Fruit fly (Drosophila melanogaster) whole organism, embryonic: ENCODE measurements around the gene CG33111.
A peak's percentile ranks its signal among the peaks of the same experiment; 100 is the strongest.

Experiments
- Atf6 ChIP-seq: fragments of 200-800 bp; sonication (Bioruptor generic); IDR thresholded peaks from 2 replicates; pipeline ENCODE4 v1.3.6; 2022; ENCODE audit warnings: missing biosample characterization, missing genetic modification characterization
- CG10959 ChIP-seq: fragments of 200-800 bp; sonication (Bioruptor generic); IDR thresholded peaks from 2 replicates; pipeline ENCODE4 v1.3.6; 2022; ENCODE audit warnings: missing biosample characterization, missing genetic modification characterization
- CG11695 ChIP-seq: fragments of 200-800 bp; sonication (Bioruptor generic); IDR thresholded peaks from 3 replicates; pipeline ENCODE4 v1.3.6; 2022; ENCODE audit warnings: missing biosample characterization, missing genetic modification characterization
- CG13287 ChIP-seq: fragments of 200-800 bp; sonication (Bioruptor generic); IDR thresholded peaks from 2 replicates; pipeline ENCODE4 v1.3.6; 2022; ENCODE audit warnings: missing biosample characterization, missing genetic modification characterization; ENCODE audit not compliant: partially characterized antibody
- CG14014 ChIP-seq: fragments of 200-800 bp; sonication (Bioruptor generic); IDR thresholded peaks from 2 replicates; pipeline ENCODE4 v1.3.6; 2022; ENCODE audit warnings: missing biosample characterization, missing genetic modification characterization
- CG14667 ChIP-seq: fragments of 200-800 bp; sonication (Bioruptor generic); IDR thresholded peaks from 2 replicates; pipeline ENCODE4 v1.3.6; 2022; ENCODE audit warnings: missing biosample characterization, missing genetic modification characterization
- CG17359 ChIP-seq: fragments of 200-800 bp; sonication (Bioruptor generic); optimal IDR thresholded peaks from 3 replicates; lab custom pipeline; 2018; ENCODE audit warnings: missing biosample characterization, mild to moderate bottlenecking, missing genetic modification characterization, moderate library complexity
- CG17361 ChIP-seq: fragments of 200-800 bp; sonication (Bioruptor generic); IDR thresholded peaks from 3 replicates; pipeline ENCODE4 v1.3.6; 2022; ENCODE audit warnings: missing biosample characterization, missing genetic modification characterization
- CG17912 ChIP-seq: fragments of 200-800 bp; sonication (Bioruptor generic); optimal IDR thresholded peaks from 2 replicates; lab custom pipeline; 2018; ENCODE audit warnings: missing biosample characterization, mild to moderate bottlenecking, missing genetic modification characterization
- CG18262 ChIP-seq: fragments of 200-800 bp; optimal IDR thresholded peaks from 3 replicates; lab custom pipeline; 2019; ENCODE audit warnings: missing biosample characterization, mild to moderate bottlenecking, missing genetic modification characterization, moderate library complexity
- CG18599 ChIP-seq: fragments of 200-800 bp; sonication (Bioruptor generic); optimal IDR thresholded peaks from 3 replicates; lab custom pipeline; 2017; ENCODE audit warnings: missing biosample characterization, missing genetic modification characterization, mild to moderate bottlenecking, moderate library complexity, missing genetic modification reagents
- CG18764 ChIP-seq: fragments of 200-800 bp; sonication (Bioruptor generic); optimal IDR thresholded peaks from 3 replicates; lab custom pipeline; 2016; ENCODE audit warnings: missing biosample characterization, missing genetic modification characterization
- CG2202 ChIP-seq: fragments of 200-800 bp; sonication (Bioruptor generic); optimal IDR thresholded peaks from 2 replicates; lab custom pipeline; 2018; ENCODE audit warnings: missing biosample characterization, mild to moderate bottlenecking, missing genetic modification characterization
- CG3065 ChIP-seq: fragments of 200-800 bp; sonication (Bioruptor generic); optimal IDR thresholded peaks from 2 replicates; lab custom pipeline; 2016; ENCODE audit warnings: missing biosample characterization, missing genetic modification characterization
- CG31365 ChIP-seq: fragments of 200-800 bp; sonication (Bioruptor generic); optimal IDR thresholded peaks from 2 replicates; lab custom pipeline; 2018; ENCODE audit warnings: missing biosample characterization, mild to moderate bottlenecking, missing genetic modification characterization
- CG33213 ChIP-seq: fragments of 200-800 bp; sonication (Bioruptor generic); optimal IDR thresholded peaks from 3 replicates; lab custom pipeline; 2016; ENCODE audit warnings: missing biosample characterization, missing genetic modification characterization
- CG34224 ChIP-seq: fragments of 200-800 bp; sonication (Bioruptor generic); IDR thresholded peaks from 3 replicates; pipeline ENCODE4 v1.3.6; 2022; ENCODE audit warnings: missing biosample characterization, missing genetic modification characterization; ENCODE audit not compliant: partially characterized antibody
- CG4617 ChIP-seq: fragments of 200-800 bp; sonication (Bioruptor generic); optimal IDR thresholded peaks from 3 replicates; lab custom pipeline; 2016; ENCODE audit warnings: missing biosample characterization, missing genetic modification characterization, borderline replicate concordance
- CG4854 ChIP-seq: fragments of 200-800 bp; sonication (Bioruptor generic); optimal IDR thresholded peaks from 2 replicates; lab custom pipeline; 2016; ENCODE audit warnings: missing biosample characterization, missing genetic modification characterization, inconsistent platforms
- CG7271 ChIP-seq: fragments of 200-800 bp; sonication (Bioruptor generic); optimal IDR thresholded peaks from 2 replicates; lab custom pipeline; 2018; ENCODE audit warnings: missing biosample characterization, mild to moderate bottlenecking, missing genetic modification characterization, moderate library complexity
- CG8478 ChIP-seq: fragments of >200 bp; optimal IDR thresholded peaks from 2 replicates; lab custom pipeline; 2018
- CG9437 ChIP-seq: fragments of 200-800 bp; sonication (Bioruptor generic); optimal IDR thresholded peaks from 2 replicates; lab custom pipeline; 2018; ENCODE audit warnings: missing biosample characterization, mild to moderate bottlenecking, missing genetic modification characterization
- CG9876 ChIP-seq: fragments of 200-800 bp; sonication (Bioruptor generic); optimal IDR thresholded peaks from 2 replicates; lab custom pipeline; 2016; ENCODE audit warnings: missing biosample characterization, missing genetic modification characterization
- Dip2 ChIP-seq: fragments of 200-800 bp; sonication (Bioruptor generic); IDR thresholded peaks from 2 replicates; pipeline ENCODE4 v1.3.6; 2022; ENCODE audit warnings: missing biosample characterization, missing genetic modification characterization
- Fer2 ChIP-seq: fragments of 200-800 bp; sonication (Bioruptor generic); optimal IDR thresholded peaks from 2 replicates; lab custom pipeline; 2018; ENCODE audit warnings: missing biosample characterization, mild to moderate bottlenecking, missing genetic modification characterization, moderate library complexity
- GATAe ChIP-seq: fragments of 200-800 bp; sonication (Bioruptor generic); conservative IDR thresholded peaks from 2 replicates; pipeline ENCODE4 v1.3.6; 2022; ENCODE audit warnings: missing biosample characterization, missing genetic modification characterization
- Gsc ChIP-seq: fragments of 200-800 bp; sonication (Bioruptor generic); IDR thresholded peaks from 2 replicates; pipeline ENCODE4 v1.3.6; 2022; ENCODE audit warnings: missing biosample characterization, missing genetic modification characterization
- HLH3B ChIP-seq: fragments of 200-800 bp; sonication (Bioruptor generic); IDR thresholded peaks from 2 replicates; pipeline ENCODE4 v1.3.6; 2022; ENCODE audit warnings: missing biosample characterization, missing genetic modification characterization
- Hey ChIP-seq: fragments of 200-800 bp; sonication (Bioruptor generic); optimal IDR thresholded peaks from 3 replicates; lab custom pipeline; 2018; ENCODE audit warnings: missing biosample characterization, mild to moderate bottlenecking, missing genetic modification characterization
- Hr39 ChIP-seq: fragments of >200 bp; optimal IDR thresholded peaks from 2 replicates; lab custom pipeline; 2017
- Hr51 ChIP-seq, 2 experiments: fragments of 200-800 bp; sonication (Bioruptor generic); optimal IDR thresholded peaks; 2 replicates in 1 of 2; 3 replicates in 1 of 2; lab custom pipeline; 2016 to 2018; ENCODE audit warnings: missing biosample characterization in 2 of 2, missing genetic modification characterization in 2 of 2, mild to moderate bottlenecking in 1 of 2, moderate library complexity in 1 of 2
- Kr ChIP-seq: fragments of 200-800 bp; sonication (Bioruptor generic); optimal IDR thresholded peaks from 2 replicates; lab custom pipeline; 2017; ENCODE audit warnings: missing biosample characterization, mild to moderate bottlenecking, missing genetic modification characterization
- Lim3 ChIP-seq: fragments of 200-800 bp; sonication (Bioruptor generic); IDR thresholded peaks from 2 replicates; pipeline ENCODE4 v1.3.6; 2022; ENCODE audit warnings: missing biosample characterization, missing genetic modification characterization
- Lpt ChIP-seq: fragments of >200 bp; optimal IDR thresholded peaks from 2 replicates; lab custom pipeline; 2018; ENCODE audit warnings: missing biosample characterization, missing genetic modification characterization
- Optix ChIP-seq: fragments of 200-800 bp; sonication (Bioruptor generic); IDR thresholded peaks from 3 replicates; pipeline ENCODE4 v1.3.6; 2022; ENCODE audit warnings: missing biosample characterization, missing genetic modification characterization
- Poxn ChIP-seq: fragments of 200-800 bp; sonication (Bioruptor generic); IDR thresholded peaks from 2 replicates; pipeline ENCODE4 v1.3.6; 2022; ENCODE audit warnings: missing biosample characterization, missing genetic modification characterization
- Ravus ChIP-seq: fragments of 200-800 bp; sonication (Bioruptor generic); IDR thresholded peaks from 2 replicates; pipeline ENCODE4 v1.3.6; 2022; ENCODE audit warnings: missing biosample characterization, missing genetic modification characterization
- Taf1 ChIP-seq: fragments of 200-800 bp; sonication (Bioruptor generic); IDR thresholded peaks from 2 replicates; pipeline ENCODE4 v1.3.6; 2022; ENCODE audit warnings: missing biosample characterization, missing genetic modification characterization
- abd-A ChIP-seq: fragments of 200-800 bp; sonication (Bioruptor generic); optimal IDR thresholded peaks from 3 replicates; lab custom pipeline; 2019; ENCODE audit warnings: missing biosample characterization, mild to moderate bottlenecking, missing genetic modification characterization, moderate library complexity
- ac ChIP-seq: fragments of 200-800 bp; sonication (Bioruptor generic); optimal IDR thresholded peaks from 3 replicates; lab custom pipeline; 2017; ENCODE audit warnings: missing biosample characterization, mild to moderate bottlenecking, missing genetic modification characterization
- crp ChIP-seq, 2 experiments: fragments of 200-800 bp; sonication (Bioruptor generic); optimal IDR thresholded peaks; 2 replicates in 1 of 2; 3 replicates in 1 of 2; lab custom pipeline; 2017; ENCODE audit warnings: missing biosample characterization in 2 of 2, missing genetic modification characterization in 2 of 2, mild to moderate bottlenecking in 1 of 2, moderate library complexity in 1 of 2
- da ChIP-seq: fragments of 200-800 bp; sonication (Bioruptor generic); optimal IDR thresholded peaks from 2 replicates; lab custom pipeline; 2016; ENCODE audit warnings: missing biosample characterization, missing genetic modification characterization
- dmrt11E ChIP-seq: fragments of 200-800 bp; sonication (Bioruptor generic); optimal IDR thresholded peaks from 3 replicates; lab custom pipeline; 2018; ENCODE audit warnings: missing biosample characterization, mild to moderate bottlenecking, missing genetic modification characterization, moderate library complexity
- fd3F ChIP-seq: fragments of 200-800 bp; sonication (Bioruptor generic); optimal IDR thresholded peaks from 2 replicates; lab custom pipeline; 2018; ENCODE audit warnings: missing biosample characterization, mild to moderate bottlenecking, missing genetic modification characterization, moderate library complexity
- fd64A ChIP-seq: fragments of 200-800 bp; sonication (Bioruptor generic); optimal IDR thresholded peaks from 3 replicates; lab custom pipeline; 2018; ENCODE audit warnings: missing biosample characterization, mild to moderate bottlenecking, missing genetic modification characterization
- ind ChIP-seq: fragments of 200-800 bp; sonication (Bioruptor generic); optimal IDR thresholded peaks from 3 replicates; lab custom pipeline; 2016; ENCODE audit warnings: missing biosample characterization, missing genetic modification characterization
- lilli ChIP-seq: fragments of 200-800 bp; sonication (Bioruptor generic); optimal IDR thresholded peaks from 3 replicates; lab custom pipeline; 2016; ENCODE audit warnings: missing biosample characterization, missing genetic modification characterization
- luna ChIP-seq: fragments of 200-800 bp; sonication (Bioruptor generic); optimal IDR thresholded peaks from 2 replicates; lab custom pipeline; 2016; ENCODE audit warnings: missing biosample characterization, missing genetic modification characterization
- mirr ChIP-seq: fragments of 200-800 bp; sonication (Bioruptor generic); optimal IDR thresholded peaks from 3 replicates; lab custom pipeline; 2018; ENCODE audit warnings: missing biosample characterization, mild to moderate bottlenecking, missing genetic modification characterization
- rib ChIP-seq: fragments of 200-800 bp; sonication (Bioruptor generic); IDR thresholded peaks from 2 replicates; pipeline ENCODE4 v1.3.6; 2022; ENCODE audit warnings: missing biosample characterization, missing genetic modification characterization
- schlank ChIP-seq: fragments of 200-800 bp; sonication (Bioruptor generic); optimal IDR thresholded peaks from 2 replicates; lab custom pipeline; 2018; ENCODE audit warnings: missing biosample characterization, mild to moderate bottlenecking, missing genetic modification characterization
- sens ChIP-seq: fragments of 200-800 bp; sonication (Bioruptor generic); peaks from one replicate; lab custom pipeline; 2016; ENCODE audit warnings: missing biosample characterization, missing genetic modification characterization
- zf30C ChIP-seq: fragments of 200-800 bp; sonication (Bioruptor generic); optimal IDR thresholded peaks from 3 replicates; lab custom pipeline; 2018; ENCODE audit warnings: missing biosample characterization, mild to moderate bottlenecking, missing genetic modification characterization

Gene CG33111

DNA sequence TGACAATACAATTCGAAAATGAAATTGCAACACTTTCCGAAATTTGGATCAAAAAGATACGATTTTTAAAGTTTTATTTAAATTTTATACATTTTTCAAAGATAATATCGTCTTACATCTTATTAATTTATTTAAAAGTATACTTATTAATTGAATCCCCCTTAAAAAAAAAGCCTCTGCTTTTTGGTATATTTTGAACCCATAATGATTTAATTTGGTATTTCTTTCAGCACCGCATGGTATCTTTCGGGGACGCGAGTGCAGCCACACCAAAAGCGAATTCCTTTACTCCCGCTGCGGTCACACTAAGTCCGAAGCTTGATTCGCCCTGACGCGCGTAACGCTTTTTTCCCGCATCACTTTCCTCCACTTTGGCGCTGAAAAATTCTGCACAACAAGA lies 1.3 kb upstream of the CG33111 start (continued):
- TF ChIP-seq CG7271 (tag; lab: Kevin White, UChicago): no peak
- no peak for TF ChIP-seq dmrt11E (tag; lab: Kevin White, UChicago)
- TF ChIP-seq CG14014 (GFP tag; lab: Robert Waterston, UW): no peak
- no peak for TF ChIP-seq Lim3 (GFP tag; lab: Robert Waterston, UW)
- TF ChIP-seq CG31365 (tag; lab: Kevin White, UChicago): no peak
- no peak for TF ChIP-seq Kr (GFP tag; lab: Kevin White, UChicago)
- TF ChIP-seq Optix (GFP tag; lab: Robert Waterston, UW): no peak
- TF ChIP-seq Dip2 (GFP tag; lab: Robert Waterston, UW): no peak
- TF ChIP-seq Hr51 (GFP tag; optimal IDR thresholded peaks at IDR 0.05; lab: Kevin White, UChicago): peak in 1 of 2 experiments; percentile 21
- TF ChIP-seq CG17912 (GFP tag; lab: Kevin White, UChicago): no peak
- TF ChIP-seq CG17359 (tag; lab: Kevin White, UChicago): no peak
- no peak for TF ChIP-seq CG14667 (GFP tag; lab: Robert Waterston, UW)
- TF ChIP-seq CG13287 (GFP tag; lab: Robert Waterston, UW): peak; percentile 69
- peak; percentile 45 for TF ChIP-seq lilli (GFP tag; lab: Kevin White, UChicago)
- peak; percentile 2 for TF ChIP-seq abd-A (tag; lab: Kevin White, UChicago)
- TF ChIP-seq CG34224 (GFP tag; lab: Robert Waterston, UW): 0 out of 3 replicates have a peak, but pooled peaks have one; percentile 15
- peak; percentile 60; the same call in 2 of the 3 replicates for TF ChIP-seq CG17361 (GFP tag; lab: Robert Waterston, UW)
- peak; percentile 81 for TF ChIP-seq CG33213 (GFP tag; lab: Kevin White, UChicago)
- TF ChIP-seq Poxn: no peak
- no peak for TF ChIP-seq Hr39 (lab: Kevin White, UChicago)
- TF ChIP-seq ac (GFP tag; lab: Kevin White, UChicago): no peak
- TF ChIP-seq CG3065 (GFP tag; lab: Kevin White, UChicago): no peak
- no peak for TF ChIP-seq CG4854 (GFP tag; lab: Kevin White, UChicago)
- TF ChIP-seq CG9876 (GFP tag; lab: Kevin White, UChicago): no peak
- TF ChIP-seq HLH3B (GFP tag; lab: Robert Waterston, UW): no peak
- no peak for TF ChIP-seq Gsc
- TF ChIP-seq luna (GFP tag; lab: Kevin White, UChicago): no peak
- TF ChIP-seq Ravus: no peak
- no peak for TF ChIP-seq schlank
- TF ChIP-seq fd64A (GFP tag; lab: Kevin White, UChicago): no peak
- no peak for TF ChIP-seq crp (GFP tag; optimal IDR thresholded peaks at IDR 0.05; lab: Kevin White, UChicago)
- no peak for TF ChIP-seq CG18764 (GFP tag; lab: Kevin White, UChicago)
- peak; percentile 18 for TF ChIP-seq ind (GFP tag; lab: Kevin White, UChicago)
- TF ChIP-seq CG9437 (GFP tag; lab: Kevin White, UChicago): no peak
- TF ChIP-seq zf30C (GFP tag; lab: Kevin White, UChicago): no peak
- no peak for TF ChIP-seq CG4617 (GFP tag; lab: Kevin White, UChicago)
- TF ChIP-seq fd3F (GFP tag; lab: Kevin White, UChicago): no peak
- TF ChIP-seq Atf6 (GFP tag; lab: Robert Waterston, UW): no peak
- no peak for TF ChIP-seq GATAe (GFP tag; lab: Robert Waterston, UW)
- TF ChIP-seq Hey (tag; lab: Kevin White, UChicago): no peak
- peak; percentile 32 for TF ChIP-seq CG18599 (GFP tag; lab: Kevin White, UChicago)
- TF ChIP-seq rib: no peak
- TF ChIP-seq mirr (GFP tag; lab: Kevin White, UChicago): no peak
- TF ChIP-seq CG10959: no peak
- no peak for TF ChIP-seq Fer2 (tag; lab: Kevin White, UChicago)
- TF ChIP-seq CG11695: peak; percentile 29; the same call in 1 of the 3 replicates
- TF ChIP-seq Taf1 (GFP tag; lab: Robert Waterston, UW): no peak
- TF ChIP-seq CG18262 (tag; lab: Kevin White, UChicago): peak; percentile 8
- no peak for TF ChIP-seq CG2202
- no peak for TF ChIP-seq Lpt (GFP tag; lab: Kevin White, UChicago)
- TF ChIP-seq CG8478 (lab: Kevin White, UChicago): no peak
- peak; percentile 51 for TF ChIP-seq sens (GFP tag; lab: Kevin White, UChicago)
- TF ChIP-seq da (GFP tag; lab: Kevin White, UChicago): no peak
